Fruit fly (Drosophila melanogaster) whole organism, embryonic: ENCODE measurements around the gene Kr-h1.

ENCODE experiments used
- CG17802 ChIP-seq: fragments of 200-800 bp; sonication (Bioruptor generic); optimal IDR thresholded peaks from 2 replicates; lab custom pipeline; 2018; ENCODE audit warnings: missing biosample characterization, mild to moderate bottlenecking, missing genetic modification characterization, moderate library complexity
- CG30403 ChIP-seq: fragments of 200-800 bp; sonication (Bioruptor generic); optimal IDR thresholded peaks from 3 replicates; lab custom pipeline; 2016; ENCODE audit warnings: missing biosample characterization, missing genetic modification characterization
- CkIIα-i1 ChIP-seq: fragments of 200-800 bp; sonication (Bioruptor generic); IDR thresholded peaks from 2 replicates; pipeline ENCODE4 v1.3.6; 2022; ENCODE audit warnings: missing biosample characterization, missing genetic modification characterization
- Med ChIP-seq: fragments of 200-800 bp; sonication (Bioruptor generic); peaks from one replicate; lab custom pipeline; 2016; ENCODE audit warnings: missing biosample characterization, missing genetic modification characterization, mild to moderate bottlenecking, inconsistent platforms, moderate library complexity
- YL-1 ChIP-seq: fragments of 200-800 bp; sonication (Bioruptor generic); optimal IDR thresholded peaks from 3 replicates; lab custom pipeline; 2017; ENCODE audit warnings: missing biosample characterization, mild to moderate bottlenecking, missing genetic modification characterization
- abd-A ChIP-seq: fragments of 200-800 bp; sonication (Bioruptor generic); optimal IDR thresholded peaks from 3 replicates; lab custom pipeline; 2019; ENCODE audit warnings: missing biosample characterization, mild to moderate bottlenecking, missing genetic modification characterization, moderate library complexity
- gcm2 ChIP-seq: fragments of 200-800 bp; sonication (Bioruptor generic); optimal IDR thresholded peaks from 2 replicates; lab custom pipeline; 2016; ENCODE audit warnings: missing biosample characterization, missing genetic modification characterization
- unpg ChIP-seq: fragments of 200-800 bp; sonication (Bioruptor generic); optimal IDR thresholded peaks from 3 replicates; lab custom pipeline; 2018; ENCODE audit warnings: missing biosample characterization, mild to moderate bottlenecking, missing genetic modification characterization, moderate library complexity
- vfl ChIP-seq: fragments of 200-800 bp; sonication (Bioruptor generic); optimal IDR thresholded peaks from 2 replicates; lab custom pipeline; 2016; ENCODE audit warnings: missing biosample characterization, missing genetic modification characterization

dm6 chr2L:6035155-6035554 lies 47.2 kb upstream of the Kr-h1 start:
- no peak for TF ChIP-seq gcm2 (GFP tag; lab: Kevin White, UChicago)
- no peak for TF ChIP-seq CG30403 (GFP tag; lab: Kevin White, UChicago)
- no peak for TF ChIP-seq vfl
- no peak for TF ChIP-seq CkIIα-i1
- TF ChIP-seq unpg (GFP tag; lab: Kevin White, UChicago): no peak
- no peak for TF ChIP-seq abd-A
- no peak for TF ChIP-seq Med
- no peak for TF ChIP-seq CG17802
- TF ChIP-seq YL-1: no peak
